Worm (Caenorhabditis elegans) whole organism, L4 larva: ENCODE data around the gene R07G3.7.

Experiments
- F10B5.3 ChIP-seq: sonication (generic microtip); optimal IDR thresholded peaks from 2 replicates; lab custom pipeline; 2016; ENCODE audit warnings: mild to moderate bottlenecking, missing genetic modification characterization, missing compliant biosample characterization
- F37D6.2 ChIP-seq: sonication (generic microtip); optimal IDR thresholded peaks from 2 replicates; lab custom pipeline; 2016; ENCODE audit warnings: mild to moderate bottlenecking, missing genetic modification characterization, missing compliant biosample characterization
- F44E2.7 ChIP-seq: fragments of 200-800 bp; sonication (Bioruptor generic); IDR thresholded peaks from 2 replicates; pipeline ENCODE4 v2.1.2; 2022; ENCODE audit warnings: missing genetic modification characterization, missing compliant biosample characterization
- F49E8.2 ChIP-seq: sonication (generic microtip); optimal IDR thresholded peaks from 2 replicates; lab custom pipeline; 2016; ENCODE audit warnings: missing compliant biosample characterization, mild to moderate bottlenecking, missing genetic modification characterization, borderline replicate concordance
- Y48G9A.11 ChIP-seq: fragments of 200-800 bp; sonication (Bioruptor generic); IDR thresholded peaks from 2 replicates; pipeline ENCODE4 v1.3.6; 2022; ENCODE audit warnings: missing genetic modification reagents, missing genetic modification characterization, missing compliant biosample characterization
- Y5F2A.4 ChIP-seq: fragments of 200-800 bp; sonication (Bioruptor generic); optimal IDR thresholded peaks from 2 replicates; lab custom pipeline; 2018; ENCODE audit warnings: mild to moderate bottlenecking, missing genetic modification characterization, missing compliant biosample characterization
- ZK546.5 ChIP-seq, 2 experiments: sonication (generic microtip); optimal IDR thresholded peaks; 2 replicates each; lab custom pipeline; 2017; ENCODE audit warnings: missing biosample characterization in 2 of 2, missing genetic modification characterization in 2 of 2
- aha-1 ChIP-seq: fragments of 150-350 bp; peaks from one replicate; lab custom pipeline; 2014; ENCODE audit warnings: missing biosample characterization, missing genetic modification characterization
- ama-1 ChIP-seq: fragments of 150-350 bp; optimal IDR thresholded peaks from 2 replicates; lab custom pipeline; 2014; ENCODE audit warnings: inconsistent platforms, mixed read lengths
- arid-1 ChIP-seq: fragments of 200-800 bp; sonication (Bioruptor generic); conservative IDR thresholded peaks from 2 replicates; pipeline ENCODE4 v1.3.6; 2022; ENCODE audit warnings: missing genetic modification reagents, missing genetic modification characterization, missing compliant biosample characterization
- ceh-32 ChIP-seq: sonication (generic microtip); optimal IDR thresholded peaks from 2 replicates; lab custom pipeline; 2016; ENCODE audit warnings: mild to moderate bottlenecking, missing genetic modification characterization, missing compliant biosample characterization; ENCODE audit not compliant: poor library complexity
- ceh-62 ChIP-seq: sonication (generic microtip); optimal IDR thresholded peaks from 2 replicates; lab custom pipeline; 2017; ENCODE audit warnings: missing biosample characterization, missing genetic modification characterization
- cey-2 ChIP-seq: sonication (generic microtip); optimal IDR thresholded peaks from 3 replicates; lab custom pipeline; 2017; ENCODE audit warnings: missing genetic modification characterization, mild to moderate bottlenecking, missing compliant biosample characterization, antibody characterized with exemption, borderline replicate concordance; ENCODE audit not compliant: insufficient read depth
- ctbp-1 ChIP-seq: fragments of 200-800 bp; sonication (Bioruptor generic); IDR thresholded peaks from 2 replicates; pipeline ENCODE4 v1.3.6; 2022; ENCODE audit warnings: missing genetic modification reagents, missing genetic modification characterization, missing compliant biosample characterization
- daf-12 ChIP-seq: fragments of 150-350 bp; optimal IDR thresholded peaks from 2 replicates; lab custom pipeline; 2014; ENCODE audit warnings: missing biosample characterization, missing genetic modification reagents, missing genetic modification characterization
- daf-16 ChIP-seq, 3 experiments: sonication (generic microtip); optimal IDR thresholded peaks; 2 replicates each; lab custom pipeline; 2016 to 2017; ENCODE audit warnings: missing genetic modification characterization in 3 of 3, missing genetic modification reagents in 3 of 3, mild to moderate bottlenecking in 2 of 3, missing compliant biosample characterization in 2 of 3, missing biosample characterization in 1 of 3, moderate library complexity in 1 of 3
- daf-8 ChIP-seq: fragments of 200-800 bp; sonication (Bioruptor generic); IDR thresholded peaks from 2 replicates; pipeline ENCODE4 v1.3.6; 2022; ENCODE audit warnings: missing genetic modification characterization, missing compliant biosample characterization
- duxl-1 ChIP-seq: sonication (generic microtip); optimal IDR thresholded peaks from 2 replicates; lab custom pipeline; 2016; ENCODE audit warnings: mild to moderate bottlenecking, missing genetic modification characterization, moderate library complexity, missing compliant biosample characterization; ENCODE audit not compliant: poor library complexity
- fos-1 ChIP-seq: fragments of 150-350 bp; optimal IDR thresholded peaks from 2 replicates; lab custom pipeline; 2014; ENCODE audit warnings: missing biosample characterization, missing genetic modification characterization
- hmg-1.1 ChIP-seq: fragments of 200-800 bp; sonication (Bioruptor generic); IDR thresholded peaks from 2 replicates; pipeline ENCODE4 v1.3.6; 2022; ENCODE audit warnings: missing genetic modification reagents, missing genetic modification characterization, missing compliant biosample characterization
- jun-1 ChIP-seq: fragments of 150-350 bp; optimal IDR thresholded peaks from 2 replicates; lab custom pipeline; 2014; ENCODE audit warnings: missing biosample characterization, missing genetic modification reagents, missing genetic modification characterization
- lim-7 ChIP-seq: fragments of 200-800 bp; sonication (Bioruptor generic); IDR thresholded peaks from 2 replicates; pipeline ENCODE4 v1.3.6; 2022; ENCODE audit warnings: missing genetic modification characterization, missing compliant biosample characterization
- lin-13 ChIP-seq: fragments of 150-350 bp; optimal IDR thresholded peaks from 2 replicates; lab custom pipeline; 2014; ENCODE audit warnings: missing biosample characterization, missing genetic modification reagents, missing genetic modification characterization
- lin-29 ChIP-seq: fragments of 200-800 bp; sonication (Bioruptor generic); IDR thresholded peaks from 2 replicates; pipeline ENCODE4 v1.3.6; 2022; ENCODE audit warnings: missing genetic modification reagents, missing genetic modification characterization, missing compliant biosample characterization
- lin-38 ChIP-seq: fragments of 200-800 bp; sonication (Bioruptor generic); IDR thresholded peaks from 2 replicates; pipeline ENCODE4 v1.3.6; 2022; ENCODE audit warnings: missing genetic modification reagents, missing genetic modification characterization, missing compliant biosample characterization
- mdl-1 ChIP-seq, 2 experiments: fragments of 150-350 bp in 1 of 2; sonication (generic microtip) in 1 of 2; optimal IDR thresholded peaks; 2 replicates each; lab custom pipeline; 2014 to 2017; ENCODE audit warnings: missing biosample characterization in 2 of 2, missing genetic modification characterization in 2 of 2
- mdt-29 ChIP-seq: fragments of 200-800 bp; sonication (Bioruptor generic); IDR thresholded peaks from 2 replicates; pipeline ENCODE4 v1.3.6; 2022; ENCODE audit warnings: missing genetic modification reagents, missing genetic modification characterization, missing compliant biosample characterization
- mes-2 ChIP-seq: sonication (generic microtip); optimal IDR thresholded peaks from 2 replicates; lab custom pipeline; 2016; ENCODE audit warnings: missing genotype, mild to moderate bottlenecking, missing genetic modification characterization, missing compliant biosample characterization; ENCODE audit not compliant: poor library complexity, severe bottlenecking
- mxl-2 ChIP-seq: fragments of 200-800 bp; sonication (Bioruptor generic); conservative IDR thresholded peaks from 2 replicates; pipeline ENCODE4 v1.3.6; 2022; ENCODE audit warnings: missing genetic modification reagents, missing genetic modification characterization, missing compliant biosample characterization
- nhr-10 ChIP-seq: fragments of 150-350 bp; optimal IDR thresholded peaks from 2 replicates; lab custom pipeline; 2014; ENCODE audit warnings: missing biosample characterization, missing genetic modification characterization
- nhr-102 ChIP-seq: sonication (generic microtip); optimal IDR thresholded peaks from 2 replicates; lab custom pipeline; 2016; ENCODE audit warnings: mild to moderate bottlenecking, missing genetic modification characterization, moderate library complexity, missing compliant biosample characterization
- nhr-11 ChIP-seq: fragments of 150-350 bp; optimal IDR thresholded peaks from 2 replicates; lab custom pipeline; 2014; ENCODE audit warnings: missing biosample characterization, missing genetic modification characterization
- nhr-237 ChIP-seq: sonication (generic microtip); optimal IDR thresholded peaks from 2 replicates; lab custom pipeline; 2017; ENCODE audit warnings: missing biosample characterization, missing genetic modification characterization
- nhr-42 ChIP-seq: fragments of 200-800 bp; sonication (Bioruptor generic); IDR thresholded peaks from 2 replicates; pipeline ENCODE4 v1.3.6; 2022; ENCODE audit warnings: missing genetic modification characterization, missing compliant biosample characterization
- nhr-76 ChIP-seq: fragments of 150-350 bp; optimal IDR thresholded peaks from 2 replicates; lab custom pipeline; 2014; ENCODE audit warnings: missing biosample characterization, missing genetic modification characterization
- nhr-77 ChIP-seq: fragments of 150-350 bp; optimal IDR thresholded peaks from 2 replicates; lab custom pipeline; 2014; ENCODE audit warnings: missing biosample characterization, missing genetic modification characterization
- pha-4 ChIP-seq, 2 experiments: fragments of 150-350 bp in 1 of 2; fragments of 200-800 bp in 1 of 2; sonication (Bioruptor generic) in 1 of 2; IDR thresholded peaks in 1 of 2; optimal IDR thresholded peaks in 1 of 2; 2 replicates each; pipeline versions ENCODE4 v1.3.6 to Lab custom; 2014 to 2022; ENCODE audit warnings: missing genetic modification characterization in 2 of 2, missing genetic modification reagents in 2 of 2, missing biosample characterization in 1 of 2, missing compliant biosample characterization in 1 of 2
- php-3 ChIP-seq: fragments of 200-800 bp; sonication (Bioruptor generic); IDR thresholded peaks from 2 replicates; pipeline ENCODE4 v1.3.6; 2022; ENCODE audit warnings: missing genetic modification reagents, missing genetic modification characterization, missing compliant biosample characterization
- rbr-2 ChIP-seq: sonication (generic microtip); optimal IDR thresholded peaks from 2 replicates; lab custom pipeline; 2016; ENCODE audit warnings: missing genotype, missing genetic modification characterization, missing compliant biosample characterization
- sdz-12 ChIP-seq: fragments of 200-800 bp; sonication (Bioruptor generic); optimal IDR thresholded peaks from 2 replicates; lab custom pipeline; 2018; ENCODE audit warnings: mild to moderate bottlenecking, missing genetic modification characterization, missing compliant biosample characterization
- set-16 ChIP-seq: fragments of 200-800 bp; sonication (Bioruptor generic); IDR thresholded peaks from 2 replicates; pipeline ENCODE4 v1.3.6; 2022; ENCODE audit warnings: missing genetic modification reagents, missing genetic modification characterization, missing compliant biosample characterization
- snpc-1.2 ChIP-seq: fragments of 200-800 bp; sonication (Bioruptor generic); IDR thresholded peaks from 2 replicates; pipeline ENCODE4 v1.3.6; 2022; ENCODE audit warnings: missing genetic modification reagents, missing genetic modification characterization, missing compliant biosample characterization
- tag-97 ChIP-seq: fragments of 200-800 bp; sonication (Bioruptor generic); IDR thresholded peaks from 2 replicates; pipeline ENCODE4 v1.3.6; 2022; ENCODE audit warnings: missing genetic modification characterization, missing compliant biosample characterization
- tra-1 ChIP-seq: fragments of 200-800 bp; sonication (Bioruptor generic); IDR thresholded peaks from 2 replicates; pipeline ENCODE4 v1.3.6; 2022; ENCODE audit warnings: missing genetic modification reagents, missing genetic modification characterization, missing compliant biosample characterization
- unc-130 ChIP-seq: sonication (generic microtip); optimal IDR thresholded peaks from 2 replicates; lab custom pipeline; 2016; ENCODE audit warnings: missing genetic modification reagents, missing genetic modification characterization, missing compliant biosample characterization
- unc-62 ChIP-seq, 3 experiments: fragments of 150-350 bp in 1 of 3; sonication (generic microtip); optimal IDR thresholded peaks in 2 of 3; peaks in 1 of 3; 1 replicate in 1 of 3; 2 replicates in 2 of 3; lab custom pipeline; 2014 to 2017; ENCODE audit warnings: missing biosample characterization in 3 of 3, missing genetic modification characterization in 3 of 3, missing genetic modification reagents in 3 of 3, missing genotype in 1 of 3
- zag-1 ChIP-seq: fragments of 150-350 bp; optimal IDR thresholded peaks from 2 replicates; lab custom pipeline; 2014; ENCODE audit warnings: missing biosample characterization, missing genetic modification characterization
- zfp-3 ChIP-seq: fragments of 200-800 bp; sonication (Bioruptor generic); conservative IDR thresholded peaks from 2 replicates; pipeline ENCODE4 v1.3.6; 2022; ENCODE audit warnings: missing genetic modification reagents, missing genetic modification characterization, missing compliant biosample characterization
- zip-11 ChIP-seq: fragments of 200-800 bp; sonication (Bioruptor generic); IDR thresholded peaks from 2 replicates; pipeline ENCODE4 v1.3.6; 2022; ENCODE audit warnings: missing genetic modification characterization, missing compliant biosample characterization
- zip-2 ChIP-seq: fragments of 150-350 bp; optimal IDR thresholded peaks from 2 replicates; lab custom pipeline; 2014; ENCODE audit warnings: missing biosample characterization, missing genetic modification characterization
- ztf-11 ChIP-seq: fragments of 150-350 bp; optimal IDR thresholded peaks from 2 replicates; lab custom pipeline; 2014; ENCODE audit warnings: missing biosample characterization, missing genetic modification characterization

R07G3.7 gene

DNA sequence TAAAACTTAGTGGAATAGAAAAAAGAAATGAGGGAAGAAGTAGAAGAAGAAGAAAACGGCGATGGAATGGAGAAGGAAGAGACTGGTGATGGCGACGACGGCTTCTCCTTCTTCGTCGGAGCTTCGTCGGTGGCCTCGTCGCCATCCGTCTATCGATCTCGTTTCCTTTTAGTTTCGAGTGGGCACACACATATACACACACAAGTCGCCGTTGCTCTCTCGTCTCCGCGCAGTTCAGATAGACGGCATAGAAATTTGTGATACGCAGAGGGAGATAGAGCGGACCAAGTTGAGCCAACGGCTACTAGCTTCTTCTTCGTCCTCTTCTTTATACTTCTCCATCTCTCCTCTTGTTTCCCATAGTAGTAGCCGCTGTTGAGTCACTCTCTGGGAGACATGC is 20.3 kb downstream of the R07G3.7 start (continued):
- TF ChIP-seq cey-2 (tag; lab: Kevin White, UChicago): no peak
- no peak for TF ChIP-seq nhr-76
- no peak for TF ChIP-seq lin-38 (GFP tag; lab: Robert Waterston, UW)
- no peak for TF ChIP-seq fos-1 (tag; lab: Kevin White, UChicago)
- peak; percentile 72; the same call in 1 of the 2 replicates for TF ChIP-seq ctbp-1 (GFP tag; lab: Robert Waterston, UW)
- no peak for TF ChIP-seq daf-16 (GFP tag; optimal IDR thresholded peaks at IDR 0.05; lab: Kevin White, UChicago)
- TF ChIP-seq daf-16 (tag; optimal IDR thresholded peaks at IDR 0.05; lab: Kevin White, UChicago): no peak
- no peak for TF ChIP-seq ZK546.5 (tag; optimal IDR thresholded peaks at IDR 0.05; lab: Kevin White, UChicago)
- TF ChIP-seq unc-130 (GFP tag; lab: Kevin White, UChicago): no peak
- TF ChIP-seq daf-8: no peak
- no peak for TF ChIP-seq zag-1 (tag; lab: Kevin White, UChicago)
- no peak for TF ChIP-seq ztf-11
- TF ChIP-seq ceh-62 (tag; lab: Kevin White, UChicago): no peak
- TF ChIP-seq F37D6.2: peak; percentile 80
- TF ChIP-seq nhr-11 (tag; lab: Kevin White, UChicago): no peak
- TF ChIP-seq F10B5.3: no peak
- no peak for TF ChIP-seq daf-12 (tag; lab: Kevin White, UChicago)
- TF ChIP-seq php-3 (GFP tag; lab: Robert Waterston, UW): no peak
- TF ChIP-seq Y48G9A.11 (GFP tag; lab: Robert Waterston, UW): no peak
- no peak for TF ChIP-seq snpc-1.2 (GFP tag; lab: Robert Waterston, UW)
- TF ChIP-seq sdz-12 (GFP tag; lab: Kevin White, UChicago): no peak
- TF ChIP-seq tra-1 (GFP tag; lab: Robert Waterston, UW): no peak
- no peak for TF ChIP-seq F44E2.7 (GFP tag; lab: Robert Waterston, UW)
- no peak for TF ChIP-seq lim-7
- no peak for TF ChIP-seq nhr-102 (tag; lab: Kevin White, UChicago)
- TF ChIP-seq zip-2 (tag; lab: Kevin White, UChicago): no peak
- no peak for TF ChIP-seq F49E8.2 (tag; lab: Kevin White, UChicago)
- TF ChIP-seq nhr-77 (tag; lab: Kevin White, UChicago): no peak
- TF ChIP-seq jun-1 (tag; lab: Kevin White, UChicago): no peak
- no peak for TF ChIP-seq nhr-237
- no peak for TF ChIP-seq nhr-42 (GFP tag; lab: Robert Waterston, UW)
- no peak for TF ChIP-seq zfp-3
- no peak for TF ChIP-seq ama-1 (lab: Kevin White, UChicago)
- no peak for TF ChIP-seq Y5F2A.4 (GFP tag; lab: Kevin White, UChicago)
- TF ChIP-seq tag-97 (GFP tag; lab: Robert Waterston, UW): no peak
- no peak for TF ChIP-seq mdl-1 (tag; optimal IDR thresholded peaks at IDR 0.05; lab: Kevin White, UChicago)
- peak; percentile 54; the same call in 1 of the 2 replicates for TF ChIP-seq set-16
- no peak for TF ChIP-seq mxl-2 (GFP tag; lab: Robert Waterston, UW)
- peak; percentile 62 for TF ChIP-seq hmg-1.1 (GFP tag; lab: Robert Waterston, UW)
- no peak for TF ChIP-seq lin-29
- no peak for TF ChIP-seq pha-4 (GFP tag; IDR thresholded peaks at IDR 0.05; lab: Robert Waterston, UW)
- TF ChIP-seq pha-4 (tag; optimal IDR thresholded peaks at IDR 0.05; lab: Kevin White, UChicago): no peak
- TF ChIP-seq aha-1: peak; percentile 94
- TF ChIP-seq mes-2: peak; percentile 3
- TF ChIP-seq mdt-29: no peak
- no peak for TF ChIP-seq arid-1 (GFP tag; lab: Robert Waterston, UW)
- peak in 1 of 2 experiments; percentile 94 for TF ChIP-seq unc-62 (GFP tag; optimal IDR thresholded peaks at IDR 0.05 in 1 of 2; lab: Kevin White, UChicago)
- no peak for TF ChIP-seq unc-62 (tag; optimal IDR thresholded peaks at IDR 0.05; lab: Kevin White, UChicago)
- TF ChIP-seq rbr-2: peak; percentile 49
- TF ChIP-seq ceh-32 (tag; lab: Kevin White, UChicago): no peak
- no peak for TF ChIP-seq duxl-1 (tag; lab: Kevin White, UChicago)
- no peak for TF ChIP-seq zip-11 (GFP tag; lab: Robert Waterston, UW)
- no peak for TF ChIP-seq nhr-10 (tag; lab: Kevin White, UChicago)
- TF ChIP-seq lin-13 (GFP tag; lab: Kevin White, UChicago): no peak
